Worm (Caenorhabditis elegans): ENCODE data around the gene gpa-10.

- TF ChIP-seq him-1 (tag; optimal IDR thresholded peaks at IDR 0.05) (no peak), dao-5 (tag; optimal IDR thresholded peaks at IDR 0.05) (no peak), W03F9.2 (tag; optimal IDR thresholded peaks at IDR 0.05) (no peak)
Observed at ce11 chrV:6806340-6806739, 48.3 kb downstream of the gpa-10 start, which contains the start of gene dmsr-12.

Data from whole organism, L4/young adult.